Worm (Caenorhabditis elegans) whole organism, early embryonic: Measurements from ENCODE around the gene panl-3.

Experiments
- ama-1 ChIP-seq: fragments of 150-350 bp; optimal IDR thresholded peaks from 2 replicates; lab custom pipeline; 2014
- ceh-13 ChIP-seq: fragments of 200-800 bp; sonication (Bioruptor generic); optimal IDR thresholded peaks from 2 replicates; lab custom pipeline; 2018; ENCODE audit warnings: mild to moderate bottlenecking, missing genetic modification characterization, missing compliant biosample characterization
- ets-7 ChIP-seq: sonication (generic microtip); optimal IDR thresholded peaks from 2 replicates; lab custom pipeline; 2016; ENCODE audit warnings: missing genotype, missing genetic modification characterization, missing compliant biosample characterization
- flt-1 ChIP-seq: fragments of 200-800 bp; sonication (Bioruptor generic); IDR thresholded peaks from 2 replicates; pipeline ENCODE4 v1.3.6; 2022; ENCODE audit warnings: missing genetic modification characterization, missing compliant biosample characterization
- hmbx-1 ChIP-seq: sonication (generic microtip); optimal IDR thresholded peaks from 2 replicates; lab custom pipeline; 2016; ENCODE audit warnings: mild to moderate bottlenecking, missing genetic modification characterization, missing compliant biosample characterization
- hmg-4 ChIP-seq: fragments of 200-800 bp; sonication (Bioruptor generic); optimal IDR thresholded peaks from 2 replicates; lab custom pipeline; 2018; ENCODE audit warnings: mild to moderate bottlenecking, missing genetic modification characterization, missing compliant biosample characterization
- hnd-1 ChIP-seq: sonication (generic microtip); optimal IDR thresholded peaks from 2 replicates; lab custom pipeline; 2016; ENCODE audit warnings: missing genetic modification characterization, missing compliant biosample characterization
- pes-1 ChIP-seq: fragments of 200-800 bp; sonication (Bioruptor generic); IDR thresholded peaks from 2 replicates; pipeline ENCODE4 v1.3.6; 2022; ENCODE audit warnings: missing genetic modification reagents, missing genetic modification characterization, missing compliant biosample characterization
- scrt-1 ChIP-seq: fragments of 200-800 bp; sonication (Bioruptor generic); IDR thresholded peaks from 2 replicates; pipeline ENCODE4 v1.3.6; 2022; ENCODE audit warnings: missing genetic modification characterization, missing compliant biosample characterization
- sea-1 ChIP-seq: fragments of 200-800 bp; sonication (Bioruptor generic); conservative IDR thresholded peaks from 2 replicates; pipeline ENCODE4 v1.3.6; 2022; ENCODE audit warnings: missing genetic modification characterization, missing compliant biosample characterization

- TF ChIP-seq ama-1 (lab: Kevin White, UChicago): no peak
- no peak for TF ChIP-seq hnd-1 (tag; lab: Kevin White, UChicago)
- no peak for TF ChIP-seq hmbx-1 (tag; lab: Kevin White, UChicago)
- no peak for TF ChIP-seq scrt-1 (GFP tag; lab: Robert Waterston, UW)
- no peak for TF ChIP-seq pes-1 (GFP tag; lab: Robert Waterston, UW)
- TF ChIP-seq flt-1 (GFP tag; lab: Robert Waterston, UW): no peak
- no peak for TF ChIP-seq hmg-4 (GFP tag; lab: Kevin White, UChicago)
- no peak for TF ChIP-seq sea-1 (GFP tag; lab: Robert Waterston, UW)
- TF ChIP-seq ets-7 (tag; lab: Kevin White, UChicago): no peak
- no peak for TF ChIP-seq ceh-13 (GFP tag; lab: Kevin White, UChicago)
Observed at ce11 chrIII:9789607-9790073, 29.2 kb upstream of the panl-3 start, which contains the start of gene R10E11.5.
